Worm (Caenorhabditis elegans) whole organism, midembryonic: ENCODE measurements around the gene Y17G9A.4.

Experiments used
- T22C8.4 ChIP-seq: fragments of 200-800 bp; sonication (Bioruptor generic); IDR thresholded peaks from 2 replicates; pipeline ENCODE4 v1.3.6; 2022; ENCODE audit warnings: missing genetic modification characterization, missing compliant biosample characterization
- cog-1 ChIP-seq: sonication (generic microtip); optimal IDR thresholded peaks from 2 replicates; lab custom pipeline; 2016; ENCODE audit warnings: missing genetic modification characterization, missing compliant biosample characterization
- flt-1 ChIP-seq: fragments of 200-800 bp; sonication (Bioruptor generic); IDR thresholded peaks from 2 replicates; pipeline ENCODE4 v1.3.6; 2022; ENCODE audit warnings: missing genetic modification characterization, missing compliant biosample characterization
- klf-2 ChIP-seq: fragments of 200-800 bp; sonication (Bioruptor generic); conservative IDR thresholded peaks from 2 replicates; pipeline ENCODE4 v1.3.6; 2022; ENCODE audit warnings: missing genetic modification reagents, missing genetic modification characterization, missing compliant biosample characterization
- med-1 ChIP-seq: sonication (generic microtip); optimal IDR thresholded peaks from 2 replicates; lab custom pipeline; 2017; ENCODE audit warnings: missing genetic modification characterization, mild to moderate bottlenecking, missing compliant biosample characterization, antibody characterized with exemption, missing genetic modification reagents; ENCODE audit not compliant: insufficient read depth
- ref-1 ChIP-seq: fragments of 200-800 bp; sonication (Bioruptor generic); conservative IDR thresholded peaks from 2 replicates; pipeline ENCODE4 v1.3.6; 2022; ENCODE audit warnings: missing genetic modification reagents, missing genetic modification characterization, missing compliant biosample characterization
- tab-1 ChIP-seq: fragments of 200-800 bp; sonication (Bioruptor generic); IDR thresholded peaks from 2 replicates; pipeline ENCODE4 v1.3.6; 2022; ENCODE audit warnings: missing genetic modification characterization, missing compliant biosample characterization
- ztf-23 ChIP-seq: fragments of 200-800 bp; sonication (Bioruptor generic); IDR thresholded peaks from 2 replicates; pipeline ENCODE4 v1.3.6; 2022; ENCODE audit warnings: missing genetic modification reagents, missing genetic modification characterization, missing compliant biosample characterization
- ztf-29 ChIP-seq: fragments of 200-800 bp; sonication (Bioruptor generic); IDR thresholded peaks from 2 replicates; pipeline ENCODE4 v1.3.6; 2022; ENCODE audit warnings: missing genetic modification reagents, missing genetic modification characterization, missing compliant biosample characterization

Gene Y17G9A.4

DNA sequence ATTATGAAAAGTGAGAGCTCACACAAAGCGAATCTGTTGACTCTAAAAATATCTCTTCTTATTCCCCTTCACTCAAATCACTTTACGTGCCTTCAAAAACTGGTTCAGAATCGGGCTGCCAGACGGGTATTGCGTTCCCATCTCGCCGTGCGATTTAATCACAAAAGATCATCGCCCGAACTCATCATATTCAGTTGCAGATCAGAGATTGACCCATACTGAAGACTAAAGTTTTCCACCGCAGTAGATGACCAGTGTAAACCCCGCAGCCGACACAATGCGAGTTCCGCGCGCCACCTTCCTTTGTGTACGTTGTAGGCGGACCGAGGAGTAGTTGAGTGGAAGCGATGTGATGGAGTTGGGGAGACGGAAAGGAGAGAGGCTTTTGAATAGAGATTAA is 19.3 kb upstream of the Y17G9A.4 start:
- TF ChIP-seq flt-1 (GFP tag; lab: Robert Waterston, UW) (0 out of 2 replicates have a peak, but pooled peaks have one; percentile 11), tab-1 (GFP tag; lab: Robert Waterston, UW) (peak; percentile 27; the same call in 1 of the 2 replicates), ref-1 (GFP tag; lab: Robert Waterston, UW) (no peak)

DNA sequence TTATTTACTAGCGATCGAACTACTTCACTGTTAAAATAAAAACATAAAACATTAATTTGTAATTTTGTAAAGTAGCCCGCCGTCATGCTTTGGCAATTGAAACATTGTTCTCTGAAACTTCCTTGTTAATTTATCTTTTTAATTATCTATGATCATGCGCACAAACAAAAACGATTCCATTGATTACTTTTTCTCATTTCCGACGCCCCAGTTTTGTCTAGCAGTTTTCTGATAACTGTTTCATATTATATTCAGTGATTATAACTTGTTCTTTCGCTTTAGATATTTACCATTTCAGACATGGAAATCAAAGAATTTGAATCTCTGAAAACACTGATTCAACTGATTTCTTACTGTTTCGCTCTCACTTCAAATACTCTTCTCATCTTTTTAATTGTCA is 15.8 kb upstream of the Y17G9A.4 start, which contains the start of gene str-170:
Gene str-170, plus strand, starts transcription at position 301 of the 400 bp plus-strand sequence.
- TF ChIP-seq flt-1 (GFP tag; lab: Robert Waterston, UW) (no peak), ztf-23 (GFP tag; lab: Robert Waterston, UW) (no peak), T22C8.4 (GFP tag; lab: Robert Waterston, UW) (no peak), cog-1 (tag; lab: Kevin White, UChicago) (no peak), med-1 (GFP tag; lab: Kevin White, UChicago) (no peak), ref-1 (GFP tag; lab: Robert Waterston, UW) (no peak), tab-1 (GFP tag; lab: Robert Waterston, UW) (no peak), ztf-29 (no peak), klf-2 (GFP tag; lab: Robert Waterston, UW) (no peak)

DNA sequence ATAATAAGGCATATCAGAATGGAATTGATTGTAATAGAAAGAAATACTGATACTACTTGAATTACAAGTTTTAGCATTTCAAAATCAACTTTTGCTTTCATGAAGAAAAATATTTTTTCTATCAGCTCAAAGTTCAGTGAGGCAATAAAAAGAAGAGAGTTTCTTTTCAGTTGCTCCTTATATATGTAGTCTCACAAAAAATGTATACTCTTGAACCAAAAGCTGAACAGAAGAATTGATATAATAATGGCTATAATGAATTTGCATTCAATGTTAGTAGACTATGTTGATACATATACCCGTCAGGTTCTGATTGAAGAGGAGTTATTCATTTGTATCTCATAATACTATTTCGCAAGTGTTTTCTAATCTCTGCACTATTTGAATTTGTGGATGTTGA is 13.3 kb upstream of the Y17G9A.4 start, which contains the start of gene str-174:
Gene str-174, minus strand, starts transcription at position 101 of the 400 bp plus-strand sequence.
- TF ChIP-seq flt-1 (GFP tag; lab: Robert Waterston, UW), result no peak
- TF ChIP-seq klf-2 (GFP tag; lab: Robert Waterston, UW), result no peak
- TF ChIP-seq ref-1 (GFP tag; lab: Robert Waterston, UW), result no peak
- no peak for TF ChIP-seq cog-1 (tag; lab: Kevin White, UChicago)
- TF ChIP-seq ztf-29, result no peak
- no peak for TF ChIP-seq ztf-23 (GFP tag; lab: Robert Waterston, UW)
- no peak for TF ChIP-seq tab-1 (GFP tag; lab: Robert Waterston, UW)
- no peak for TF ChIP-seq T22C8.4 (GFP tag; lab: Robert Waterston, UW)

DNA sequence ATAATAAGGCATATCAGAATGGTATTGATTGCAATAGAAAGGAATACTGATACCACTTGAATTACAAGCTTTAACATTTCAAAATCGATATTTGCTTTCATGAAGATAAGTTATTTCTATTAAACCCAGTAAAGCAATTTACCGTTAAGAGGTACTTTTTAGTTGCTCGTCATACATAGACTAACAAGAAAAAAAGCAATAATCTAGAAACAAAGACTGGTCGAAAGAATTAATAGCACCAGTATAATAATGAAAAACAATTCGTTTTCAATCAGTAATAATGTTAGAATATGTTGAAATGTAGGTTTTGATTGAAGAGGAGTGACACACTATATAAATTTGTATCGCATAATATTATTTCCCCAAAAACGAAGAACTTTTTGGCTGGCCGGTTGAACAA is 9.2 kb upstream of the Y17G9A.4 start, which contains the start of gene str-175:
Gene str-175, minus strand, starts transcription at position 101 of the 400 bp plus-strand sequence.
- TF ChIP-seq klf-2 (GFP tag; lab: Robert Waterston, UW) (no peak), T22C8.4 (GFP tag; lab: Robert Waterston, UW) (no peak), ztf-29 (no peak), med-1 (GFP tag; lab: Kevin White, UChicago) (no peak), cog-1 (tag; lab: Kevin White, UChicago) (no peak), tab-1 (GFP tag; lab: Robert Waterston, UW) (no peak), ref-1 (GFP tag; lab: Robert Waterston, UW) (no peak), ztf-23 (GFP tag; lab: Robert Waterston, UW) (no peak), flt-1 (GFP tag; lab: Robert Waterston, UW) (no peak)

DNA sequence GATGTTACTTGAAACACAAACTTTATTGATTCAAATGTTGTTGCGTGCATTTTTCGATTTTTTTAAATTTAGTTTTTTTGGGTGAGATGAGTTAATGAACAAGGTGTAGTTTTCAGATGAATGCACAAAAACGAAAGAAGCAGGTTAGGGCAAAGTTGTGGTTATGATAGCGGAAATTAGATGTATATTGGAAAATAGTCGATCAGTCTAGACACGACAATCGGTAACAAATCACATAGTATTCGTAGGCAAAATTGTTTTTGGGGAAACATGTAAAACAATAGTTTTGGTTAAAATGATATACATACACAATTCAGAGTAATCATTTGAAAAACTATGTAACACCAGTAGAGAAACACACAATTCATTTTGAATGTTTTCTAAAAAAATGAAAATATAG is 6.3 kb upstream of the Y17G9A.4 start, which contains the start of gene str-172:
Gene str-172, minus strand, starts transcription at position 101 of the 400 bp plus-strand sequence.
- no peak for TF ChIP-seq ztf-23 (GFP tag; lab: Robert Waterston, UW)
- TF ChIP-seq klf-2 (GFP tag; lab: Robert Waterston, UW), result no peak
- no peak for TF ChIP-seq ztf-29
- TF ChIP-seq med-1 (GFP tag; lab: Kevin White, UChicago), result no peak
- no peak for TF ChIP-seq ref-1 (GFP tag; lab: Robert Waterston, UW)
- TF ChIP-seq T22C8.4 (GFP tag; lab: Robert Waterston, UW), result no peak
- TF ChIP-seq cog-1 (tag; lab: Kevin White, UChicago), result no peak
- no peak for TF ChIP-seq flt-1 (GFP tag; lab: Robert Waterston, UW)
- TF ChIP-seq tab-1 (GFP tag; lab: Robert Waterston, UW), result no peak

DNA sequence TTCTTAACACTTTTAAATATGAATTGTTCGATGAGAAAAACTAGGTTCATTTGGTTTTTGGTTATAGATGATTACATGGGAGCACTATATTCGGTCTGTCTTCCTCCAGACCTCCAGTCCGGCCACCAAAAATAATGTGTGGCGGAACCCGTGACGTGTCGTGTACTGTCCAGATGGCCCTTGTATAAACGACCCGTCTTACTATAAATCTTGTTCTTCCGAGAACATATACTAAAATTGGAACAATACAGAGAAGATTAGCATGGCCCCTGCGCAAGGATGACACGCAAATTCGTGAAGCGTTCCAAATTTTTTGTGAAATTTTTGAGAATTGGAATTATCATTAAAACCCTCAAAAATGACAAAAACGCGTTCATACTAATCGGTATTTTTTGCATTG is 5.2 kb upstream of the Y17G9A.4 start:
- no peak for TF ChIP-seq flt-1 (GFP tag; lab: Robert Waterston, UW)
- no peak for TF ChIP-seq klf-2 (GFP tag; lab: Robert Waterston, UW)
- no peak for TF ChIP-seq cog-1 (tag; lab: Kevin White, UChicago)
- TF ChIP-seq ztf-23 (GFP tag; lab: Robert Waterston, UW), result no peak
- TF ChIP-seq ref-1 (GFP tag; lab: Robert Waterston, UW), result no peak
- no peak for TF ChIP-seq T22C8.4 (GFP tag; lab: Robert Waterston, UW)
- no peak for TF ChIP-seq tab-1 (GFP tag; lab: Robert Waterston, UW)
- no peak for TF ChIP-seq med-1 (GFP tag; lab: Kevin White, UChicago)
- no peak for TF ChIP-seq ztf-29

DNA sequence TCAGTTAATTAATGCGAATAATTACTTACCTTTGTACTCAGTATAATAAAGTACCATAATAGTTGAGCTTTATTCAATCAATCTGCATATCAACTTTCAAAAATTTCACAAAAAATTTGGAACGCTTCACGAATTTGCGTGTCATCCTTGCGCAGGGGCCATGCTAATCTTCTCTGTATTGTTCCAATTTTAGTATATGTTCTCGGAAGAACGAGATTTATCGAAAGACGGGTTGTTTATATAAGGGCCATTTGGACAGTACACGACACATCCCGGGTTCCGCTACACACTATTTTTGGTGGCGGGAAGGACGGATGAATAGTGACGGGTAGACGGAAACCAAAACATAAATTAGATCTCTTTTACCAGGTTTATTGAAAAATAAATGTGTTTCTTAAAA is 3.2 kb upstream of the Y17G9A.4 start:
- TF ChIP-seq ztf-23 (GFP tag; lab: Robert Waterston, UW) (no peak), klf-2 (GFP tag; lab: Robert Waterston, UW) (no peak), flt-1 (GFP tag; lab: Robert Waterston, UW) (0 out of 2 replicates have a peak, but pooled peaks have one; percentile 22), cog-1 (tag; lab: Kevin White, UChicago) (no peak)

DNA sequence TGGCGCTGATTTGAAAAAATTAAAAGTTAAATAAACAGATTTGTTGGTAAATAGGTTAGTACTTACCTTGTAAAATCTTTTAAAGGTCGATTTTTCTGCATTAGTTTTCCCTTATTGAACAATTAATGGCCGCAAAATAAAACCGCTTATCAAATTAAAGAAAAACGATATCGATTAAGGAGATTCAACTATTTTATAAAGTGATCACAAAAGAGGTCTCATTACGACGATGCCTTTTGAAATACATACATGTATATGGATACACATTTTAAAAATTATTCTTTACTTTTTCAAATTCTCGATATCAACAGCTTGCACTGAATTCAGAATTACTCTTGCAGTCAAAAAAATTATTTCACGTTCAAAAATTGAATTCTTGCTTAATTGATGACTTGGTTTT is 2.8 kb downstream of the Y17G9A.4 start, which contains the start of gene Y17G9A.3:
Gene Y17G9A.3, minus strand, starts transcription at position 101 of the 400 bp plus-strand sequence.
- TF ChIP-seq ref-1 (GFP tag; lab: Robert Waterston, UW) (no peak), T22C8.4 (GFP tag; lab: Robert Waterston, UW) (no peak), cog-1 (tag; lab: Kevin White, UChicago) (no peak), klf-2 (GFP tag; lab: Robert Waterston, UW) (no peak), flt-1 (GFP tag; lab: Robert Waterston, UW) (no peak), med-1 (GFP tag; lab: Kevin White, UChicago) (no peak), tab-1 (GFP tag; lab: Robert Waterston, UW) (no peak), ztf-23 (GFP tag; lab: Robert Waterston, UW) (no peak), ztf-29 (no peak)

DNA sequence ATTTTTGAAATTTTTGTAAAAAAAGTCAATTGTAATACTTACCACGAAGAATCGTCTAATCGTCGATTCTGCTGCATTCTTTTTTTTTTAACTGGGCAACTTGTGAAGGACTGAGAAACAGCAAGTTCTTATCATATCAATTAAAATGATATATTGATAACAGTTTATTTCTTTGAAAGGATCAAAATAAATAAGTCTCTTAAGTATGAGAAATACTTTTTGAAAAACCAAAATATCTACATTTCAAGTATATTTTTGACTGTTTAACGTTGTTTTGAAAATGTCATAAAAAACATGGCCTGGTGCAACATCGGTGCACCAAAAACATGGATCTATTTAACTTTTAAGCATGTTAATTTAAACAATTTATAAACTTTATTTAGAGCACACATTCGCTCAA is 5.2 kb downstream of the Y17G9A.4 start, which contains the start of gene Y17G9A.2:
Gene Y17G9A.2, minus strand, starts transcription at position 101 of the 400 bp plus-strand sequence.
- TF ChIP-seq ref-1 (GFP tag; lab: Robert Waterston, UW), result no peak
- TF ChIP-seq klf-2 (GFP tag; lab: Robert Waterston, UW), result no peak
- TF ChIP-seq T22C8.4 (GFP tag; lab: Robert Waterston, UW), result no peak
- TF ChIP-seq flt-1 (GFP tag; lab: Robert Waterston, UW), result no peak
- no peak for TF ChIP-seq cog-1 (tag; lab: Kevin White, UChicago)
- no peak for TF ChIP-seq ztf-29
- TF ChIP-seq med-1 (GFP tag; lab: Kevin White, UChicago), result no peak
- no peak for TF ChIP-seq ztf-23 (GFP tag; lab: Robert Waterston, UW)
- TF ChIP-seq tab-1 (GFP tag; lab: Robert Waterston, UW), result no peak
